Worm (Caenorhabditis elegans): ENCODE results near the gene C55C3.7.

DNA sequence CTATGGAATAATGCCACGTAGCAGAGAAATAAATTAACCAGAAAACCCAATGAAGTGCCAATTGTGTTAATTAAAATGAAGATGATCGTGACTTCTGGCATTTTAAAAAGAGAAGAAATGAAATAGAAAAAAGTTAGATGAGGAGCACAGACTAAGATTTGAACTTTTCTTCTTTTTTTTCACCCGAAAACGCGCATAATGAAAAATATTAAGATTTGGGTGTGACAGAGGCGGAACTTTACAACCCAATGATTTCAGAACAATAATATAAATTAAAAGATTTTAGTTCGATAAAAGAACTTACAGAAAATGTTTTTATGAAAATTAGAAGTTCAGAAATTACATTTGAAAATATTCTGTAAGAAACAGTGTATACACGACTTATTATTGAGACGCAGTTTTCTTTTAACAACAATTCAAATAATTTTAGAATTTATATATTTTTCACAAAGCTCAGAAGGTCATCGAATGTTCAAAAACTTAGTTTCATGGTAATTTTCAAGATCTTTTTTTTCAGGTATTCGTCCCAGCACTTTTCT lies 36.9 kb downstream of the C55C3.7 start, which contains the start of the genes srd-8 and B0547.2:
- TF ChIP-seq nhr-237 (tag; optimal IDR thresholded peaks at IDR 0.05) (no peak), elt-3 (tag; optimal IDR thresholded peaks at IDR 0.05) (no peak), hlh-1 (tag; optimal IDR thresholded peaks at IDR 0.05) (no peak), mab-5 (tag; optimal IDR thresholded peaks at IDR 0.05) (no peak), unc-39 (tag; optimal IDR thresholded peaks at IDR 0.05) (no peak), pha-4 (tag; optimal IDR thresholded peaks at IDR 0.05) (no peak), blmp-1 (tag; optimal IDR thresholded peaks at IDR 0.05) (no peak), elt-1 (tag; optimal IDR thresholded peaks at IDR 0.05; ENCODE audit: borderline replicate concordance, insufficient read depth) (no peak)
